Worm (Caenorhabditis elegans) whole organism, L4/young adult: Measurements from ENCODE around the gene E04F6.6.

Experiments
- W03F9.2 ChIP-seq: fragments of 150-350 bp; optimal IDR thresholded peaks from 2 replicates; lab custom pipeline; 2014; ENCODE audit warnings: missing biosample characterization, missing genetic modification characterization
- dao-5 ChIP-seq: sonication (generic microtip); optimal IDR thresholded peaks from 2 replicates; lab custom pipeline; 2016; ENCODE audit warnings: missing genotype, missing genetic modification characterization, moderate library complexity, missing compliant biosample characterization
- him-1 ChIP-seq: sonication (generic microtip); optimal IDR thresholded peaks from 2 replicates; lab custom pipeline; 2016; ENCODE audit warnings: missing genotype, missing genetic modification reagents, missing genetic modification characterization, missing compliant biosample characterization

Gene E04F6.6

ce11 chrII:7187110-7187509 is 12.3 kb downstream of the E04F6.6 start, which contains the start of gene C27H5.6:
Gene C27H5.6 (minus strand): TSS chrII:7187210.
- TF ChIP-seq dao-5 (tag; lab: Kevin White, UChicago) (no peak), him-1 (tag; lab: Kevin White, UChicago) (no peak), W03F9.2 (tag; lab: Kevin White, UChicago) (no peak)

- TF ChIP-seq him-1 (tag; lab: Kevin White, UChicago) (no peak), W03F9.2 (tag; lab: Kevin White, UChicago) (no peak), dao-5 (tag; lab: Kevin White, UChicago) (no peak)
Measured at ce11 chrII:7186117-7186516, 13.2 kb downstream of the E04F6.6 start.

- TF ChIP-seq dao-5 (tag; lab: Kevin White, UChicago) (peak; percentile 94), him-1 (tag; lab: Kevin White, UChicago) (peak; percentile 80), W03F9.2 (tag; lab: Kevin White, UChicago) (peak; percentile 51)
Measured at ce11 chrII:7183493-7184272, 15.7 kb downstream of the E04F6.6 start, which contains the start of gene pdl-1. Gene pdl-1 (plus strand): TSS chrII:7183801.

- TF ChIP-seq W03F9.2 (tag; lab: Kevin White, UChicago) (no peak), him-1 (tag; lab: Kevin White, UChicago) (no peak), dao-5 (tag; lab: Kevin White, UChicago) (no peak)
Measured at ce11 chrII:7182630-7183029, 16.7 kb downstream of the E04F6.6 start.

ce11 chrII:7176108-7176507 is 23.3 kb downstream of the E04F6.6 start:
- TF ChIP-seq W03F9.2 (tag; lab: Kevin White, UChicago) (no peak), dao-5 (tag; lab: Kevin White, UChicago) (no peak), him-1 (tag; lab: Kevin White, UChicago) (no peak)

ce11 chrII:7174843-7175242 is 24.5 kb downstream of the E04F6.6 start, which contains the start of gene glc-4:
Gene glc-4 (minus strand): TSS chrII:7174943.
- no peak for TF ChIP-seq him-1 (tag; lab: Kevin White, UChicago)
- TF ChIP-seq dao-5 (tag; lab: Kevin White, UChicago): no peak
- no peak for TF ChIP-seq W03F9.2 (tag; lab: Kevin White, UChicago)

ce11 chrII:7171305-7171998 is 27.9 kb downstream of the E04F6.6 start, which contains the start of gene dyf-13:
Gene dyf-13 (minus strand): TSS chrII:7171355.
- TF ChIP-seq him-1 (tag; lab: Kevin White, UChicago) (no peak), W03F9.2 (tag; lab: Kevin White, UChicago) (no peak), dao-5 (tag; lab: Kevin White, UChicago) (no peak)

- TF ChIP-seq him-1 (tag; lab: Kevin White, UChicago) (no peak), dao-5 (tag; lab: Kevin White, UChicago) (no peak), W03F9.2 (tag; lab: Kevin White, UChicago) (no peak)
Measured at ce11 chrII:7168712-7169111, 30.7 kb downstream of the E04F6.6 start, which contains the start of gene col-36. Gene col-36 (minus strand): TSS chrII:7168812.

- TF ChIP-seq him-1 (tag; lab: Kevin White, UChicago): no peak
- no peak for TF ChIP-seq dao-5 (tag; lab: Kevin White, UChicago)
- TF ChIP-seq W03F9.2 (tag; lab: Kevin White, UChicago): no peak
Measured at ce11 chrII:7166768-7167167, 32.6 kb downstream of the E04F6.6 start.

- TF ChIP-seq dao-5 (tag; lab: Kevin White, UChicago): no peak
- TF ChIP-seq him-1 (tag; lab: Kevin White, UChicago): no peak
- no peak for TF ChIP-seq W03F9.2 (tag; lab: Kevin White, UChicago)
Measured at ce11 chrII:7165749-7166148, 33.6 kb downstream of the E04F6.6 start, which contains the start of gene mfsd-13.2. Gene mfsd-13.2 (minus strand): TSS chrII:7165849.

- TF ChIP-seq him-1 (tag; lab: Kevin White, UChicago) (no peak), W03F9.2 (tag; lab: Kevin White, UChicago) (no peak), dao-5 (tag; lab: Kevin White, UChicago) (no peak)
Measured at ce11 chrII:7161512-7161911, 37.9 kb downstream of the E04F6.6 start, which contains the start of gene C27H5.12. Gene C27H5.12 (minus strand): TSS chrII:7161612.

- no peak for TF ChIP-seq him-1 (tag; lab: Kevin White, UChicago)
- no peak for TF ChIP-seq W03F9.2 (tag; lab: Kevin White, UChicago)
Measured at ce11 chrII:7157415-7157814, 42.0 kb downstream of the E04F6.6 start.

- TF ChIP-seq him-1 (tag; lab: Kevin White, UChicago): no peak
- TF ChIP-seq dao-5 (tag; lab: Kevin White, UChicago): no peak
- no peak for TF ChIP-seq W03F9.2 (tag; lab: Kevin White, UChicago)
Measured at ce11 chrII:7155392-7155791, 44.0 kb downstream of the E04F6.6 start, which contains the start of gene C27H5.2. Gene C27H5.2 (plus strand): TSS chrII:7155581.
